Fruit fly (Drosophila melanogaster) whole organism, embryonic: Measurements from ENCODE around the gene Cdk5alpha.

ENCODE experiments used
- Atf6 ChIP-seq: fragments of 200-800 bp; sonication (Bioruptor generic); IDR thresholded peaks from 2 replicates; pipeline ENCODE4 v1.3.6; 2022; ENCODE audit warnings: missing biosample characterization, missing genetic modification characterization
- CG10979 ChIP-seq: fragments of 200-800 bp; sonication (Bioruptor generic); optimal IDR thresholded peaks from 2 replicates; lab custom pipeline; 2018; ENCODE audit warnings: missing biosample characterization, mild to moderate bottlenecking, missing genetic modification characterization, moderate library complexity
- CG11093 ChIP-seq: fragments of 200-800 bp; sonication (Bioruptor generic); IDR thresholded peaks from 3 replicates; pipeline ENCODE4 v1.3.6; 2022; ENCODE audit warnings: missing biosample characterization, missing genetic modification characterization
- CG11456 ChIP-seq: fragments of 200-800 bp; sonication (Bioruptor generic); IDR thresholded peaks from 3 replicates; pipeline ENCODE4 v1.3.6; 2022; ENCODE audit warnings: missing biosample characterization, missing genetic modification characterization
- CG11695 ChIP-seq: fragments of 200-800 bp; sonication (Bioruptor generic); IDR thresholded peaks from 3 replicates; pipeline ENCODE4 v1.3.6; 2022; ENCODE audit warnings: missing biosample characterization, missing genetic modification characterization
- CG13624 ChIP-seq: fragments of 200-800 bp; sonication (Bioruptor generic); optimal IDR thresholded peaks from 2 replicates; lab custom pipeline; 2016; ENCODE audit warnings: missing biosample characterization, missing genetic modification characterization
- CG14014 ChIP-seq: fragments of 200-800 bp; sonication (Bioruptor generic); IDR thresholded peaks from 2 replicates; pipeline ENCODE4 v1.3.6; 2022; ENCODE audit warnings: missing biosample characterization, missing genetic modification characterization
- CG14667 ChIP-seq: fragments of 200-800 bp; sonication (Bioruptor generic); IDR thresholded peaks from 2 replicates; pipeline ENCODE4 v1.3.6; 2022; ENCODE audit warnings: missing biosample characterization, missing genetic modification characterization
- CG14710 ChIP-seq: fragments of 200-800 bp; sonication (Bioruptor generic); optimal IDR thresholded peaks from 3 replicates; lab custom pipeline; 2019; ENCODE audit warnings: missing biosample characterization, mild to moderate bottlenecking, missing genetic modification characterization, moderate library complexity
- CG1792 ChIP-seq: fragments of 200-800 bp; sonication (Bioruptor generic); optimal IDR thresholded peaks from 2 replicates; lab custom pipeline; 2016; ENCODE audit warnings: missing biosample characterization, missing genetic modification characterization
- CG2116 ChIP-seq: fragments of 200-800 bp; sonication (Bioruptor generic); optimal IDR thresholded peaks from 3 replicates; lab custom pipeline; 2018; ENCODE audit warnings: missing biosample characterization, mild to moderate bottlenecking, missing genetic modification characterization
- CG2129 ChIP-seq: fragments of 200-800 bp; sonication (Bioruptor generic); IDR thresholded peaks from 2 replicates; pipeline ENCODE4 v1.3.6; 2022; ENCODE audit warnings: missing biosample characterization, missing genetic modification characterization; ENCODE audit not compliant: partially characterized antibody
- CG31224 ChIP-seq: fragments of 200-800 bp; sonication (Bioruptor generic); IDR thresholded peaks from 2 replicates; pipeline ENCODE4 v1.3.6; 2022; ENCODE audit warnings: missing biosample characterization, missing genetic modification characterization
- CG31365 ChIP-seq: fragments of 200-800 bp; sonication (Bioruptor generic); optimal IDR thresholded peaks from 2 replicates; lab custom pipeline; 2018; ENCODE audit warnings: missing biosample characterization, mild to moderate bottlenecking, missing genetic modification characterization
- CG3407 ChIP-seq: fragments of 200-800 bp; sonication (Bioruptor generic); optimal IDR thresholded peaks from 2 replicates; lab custom pipeline; 2018; ENCODE audit warnings: missing biosample characterization, mild to moderate bottlenecking, missing genetic modification characterization
- CG6272 ChIP-seq: fragments of 200-800 bp; sonication (Bioruptor generic); IDR thresholded peaks from 2 replicates; pipeline ENCODE4 v1.3.6; 2022; ENCODE audit warnings: missing biosample characterization, missing genetic modification characterization
- CG7963 ChIP-seq: fragments of 200-800 bp; sonication (Bioruptor generic); IDR thresholded peaks from 3 replicates; pipeline ENCODE4 v1.3.6; 2022; ENCODE audit warnings: missing biosample characterization, missing genetic modification characterization; ENCODE audit not compliant: partially characterized antibody
- CG8089 ChIP-seq: fragments of 200-800 bp; sonication (Bioruptor generic); optimal IDR thresholded peaks from 3 replicates; lab custom pipeline; 2016; ENCODE audit warnings: missing biosample characterization, missing genetic modification characterization
- Chrac-16 ChIP-seq: fragments of 200-800 bp; sonication (Bioruptor generic); optimal IDR thresholded peaks from 3 replicates; lab custom pipeline; 2016; ENCODE audit warnings: missing biosample characterization, missing genetic modification characterization
- Dbx ChIP-seq: fragments of 200-800 bp; sonication (Bioruptor generic); IDR thresholded peaks from 3 replicates; pipeline ENCODE4 v1.3.6; 2022; ENCODE audit warnings: missing biosample characterization, missing genetic modification characterization
- Drgx ChIP-seq: fragments of 200-800 bp; sonication (Bioruptor generic); IDR thresholded peaks from 2 replicates; pipeline ENCODE4 v1.3.6; 2022; ENCODE audit warnings: missing biosample characterization, missing genetic modification characterization
- Fer2 ChIP-seq: fragments of 200-800 bp; sonication (Bioruptor generic); optimal IDR thresholded peaks from 2 replicates; lab custom pipeline; 2018; ENCODE audit warnings: missing biosample characterization, mild to moderate bottlenecking, missing genetic modification characterization, moderate library complexity
- GATAe ChIP-seq: fragments of 200-800 bp; sonication (Bioruptor generic); conservative IDR thresholded peaks from 2 replicates; pipeline ENCODE4 v1.3.6; 2022; ENCODE audit warnings: missing biosample characterization, missing genetic modification characterization
- NC2α ChIP-seq: fragments of 200-800 bp; sonication (Bioruptor generic); optimal IDR thresholded peaks from 2 replicates; lab custom pipeline; 2016; ENCODE audit warnings: missing biosample characterization, missing genetic modification characterization
- NK7.1 ChIP-seq: fragments of 200-800 bp; sonication (Bioruptor generic); optimal IDR thresholded peaks from 3 replicates; lab custom pipeline; 2016; ENCODE audit warnings: missing biosample characterization, missing genetic modification characterization
- Nf-YC ChIP-seq: fragments of 200-800 bp; optimal IDR thresholded peaks from 3 replicates; lab custom pipeline; 2019; ENCODE audit warnings: missing biosample characterization, mild to moderate bottlenecking, missing genetic modification characterization, moderate library complexity
- Pdp1 ChIP-seq, 2 experiments: fragments of 200-800 bp; sonication (Bioruptor generic); optimal IDR thresholded peaks; 3 replicates each; lab custom pipeline; 2016; ENCODE audit warnings: missing biosample characterization in 2 of 2, missing genetic modification characterization in 2 of 2, mild to moderate bottlenecking in 1 of 2, moderate library complexity in 1 of 2
- Ravus ChIP-seq: fragments of 200-800 bp; sonication (Bioruptor generic); IDR thresholded peaks from 2 replicates; pipeline ENCODE4 v1.3.6; 2022; ENCODE audit warnings: missing biosample characterization, missing genetic modification characterization
- Sin3A ChIP-seq: fragments of >200 bp; optimal IDR thresholded peaks from 2 replicates; lab custom pipeline; 2018
- Stat92E ChIP-seq, 3 experiments: fragments of >200 bp in 2 of 3; fragments of 200-800 bp in 1 of 3; sonication (Bioruptor generic) in 1 of 3; optimal IDR thresholded peaks; 2 replicates each; lab custom pipeline; 2017 to 2019; ENCODE audit warnings: missing biosample characterization in 3 of 3, missing genetic modification characterization in 3 of 3, mild to moderate bottlenecking in 1 of 3, moderate library complexity in 1 of 3
- TFAM ChIP-seq: fragments of 200-800 bp; sonication (Bioruptor generic); optimal IDR thresholded peaks from 2 replicates; lab custom pipeline; 2017; ENCODE audit warnings: missing biosample characterization, missing genetic modification characterization, inconsistent platforms
- amos ChIP-seq: fragments of 200-800 bp; sonication (Bioruptor generic); IDR thresholded peaks from 2 replicates; pipeline ENCODE4 v1.3.6; 2022; ENCODE audit warnings: missing biosample characterization, missing genetic modification characterization; ENCODE audit not compliant: partially characterized antibody
- ara ChIP-seq: fragments of 200-800 bp; sonication (Bioruptor generic); IDR thresholded peaks from 2 replicates; pipeline ENCODE4 v1.3.6; 2022; ENCODE audit warnings: missing biosample characterization, missing genetic modification characterization
- crol ChIP-seq: fragments of 200-800 bp; sonication (Bioruptor generic); IDR thresholded peaks from 2 replicates; pipeline ENCODE4 v1.3.6; 2022; ENCODE audit warnings: missing biosample characterization, missing genetic modification characterization
- cwo ChIP-seq: fragments of 200-800 bp; sonication (Bioruptor generic); optimal IDR thresholded peaks from 3 replicates; lab custom pipeline; 2017; ENCODE audit warnings: missing biosample characterization, missing genetic modification characterization, mild to moderate bottlenecking, moderate library complexity, missing genetic modification reagents
- da ChIP-seq: fragments of 200-800 bp; sonication (Bioruptor generic); optimal IDR thresholded peaks from 2 replicates; lab custom pipeline; 2016; ENCODE audit warnings: missing biosample characterization, missing genetic modification characterization
- dati ChIP-seq: fragments of 200-800 bp; sonication (Bioruptor generic); IDR thresholded peaks from 2 replicates; pipeline ENCODE4 v1.3.6; 2022; ENCODE audit warnings: missing biosample characterization, missing genetic modification characterization
- disco-r ChIP-seq: fragments of 200-800 bp; sonication (Bioruptor generic); optimal IDR thresholded peaks from 2 replicates; lab custom pipeline; 2016; ENCODE audit warnings: missing biosample characterization, missing genetic modification characterization
- gce ChIP-seq: fragments of 200-800 bp; sonication (Bioruptor generic); IDR thresholded peaks from 3 replicates; pipeline ENCODE4 v1.3.6; 2022; ENCODE audit warnings: missing biosample characterization, missing genetic modification characterization
- gsb-n ChIP-seq: fragments of 200-800 bp; sonication (Bioruptor generic); optimal IDR thresholded peaks from 3 replicates; lab custom pipeline; 2018; ENCODE audit warnings: missing biosample characterization, mild to moderate bottlenecking, missing genetic modification characterization
- ham ChIP-seq: fragments of 200-800 bp; sonication (Bioruptor generic); IDR thresholded peaks from 2 replicates; pipeline ENCODE4 v1.3.6; 2022; ENCODE audit warnings: missing biosample characterization, missing genetic modification characterization
- hkb ChIP-seq, 2 experiments: fragments of 200-800 bp in 1 of 2; fragments of >200 bp in 1 of 2; sonication (Bioruptor generic) in 1 of 2; IDR thresholded peaks in 1 of 2; optimal IDR thresholded peaks in 1 of 2; 2 replicates each; pipeline versions ENCODE4 v1.3.6 to Lab custom; 2017 to 2022; ENCODE audit warnings: missing biosample characterization in 1 of 2, missing genetic modification characterization in 1 of 2
- ind ChIP-seq: fragments of 200-800 bp; sonication (Bioruptor generic); optimal IDR thresholded peaks from 3 replicates; lab custom pipeline; 2016; ENCODE audit warnings: missing biosample characterization, missing genetic modification characterization
- kay ChIP-seq: fragments of 200-800 bp; sonication (Bioruptor generic); optimal IDR thresholded peaks from 2 replicates; lab custom pipeline; 2016; ENCODE audit warnings: missing biosample characterization, missing genetic modification characterization
- kni ChIP-seq: fragments of 200-800 bp; sonication (Bioruptor generic); optimal IDR thresholded peaks from 3 replicates; lab custom pipeline; 2017; ENCODE audit warnings: mild to moderate bottlenecking, missing biosample characterization, missing genetic modification reagents, missing genetic modification characterization
- lola ChIP-seq, 3 experiments: fragments of >200 bp in 2 of 3; fragments of 200-800 bp in 1 of 3; sonication (Bioruptor generic) in 1 of 3; optimal IDR thresholded peaks; 2 replicates each; lab custom pipeline; 2017 to 2019; ENCODE audit warnings: missing biosample characterization in 3 of 3, missing genetic modification characterization in 3 of 3, mild to moderate bottlenecking in 1 of 3, moderate library complexity in 1 of 3
- mld ChIP-seq: fragments of 200-800 bp; sonication (Bioruptor generic); IDR thresholded peaks from 3 replicates; pipeline ENCODE4 v1.3.6; 2022; ENCODE audit warnings: missing biosample characterization, missing genetic modification characterization; ENCODE audit not compliant: partially characterized antibody
- pros ChIP-seq: fragments of 200-800 bp; sonication (Bioruptor generic); optimal IDR thresholded peaks from 3 replicates; lab custom pipeline; 2019; ENCODE audit warnings: missing biosample characterization, mild to moderate bottlenecking, missing genetic modification characterization, moderate library complexity
- pzg ChIP-seq: fragments of 200-800 bp; sonication (Bioruptor generic); optimal IDR thresholded peaks from 3 replicates; lab custom pipeline; 2018; ENCODE audit warnings: missing biosample characterization, mild to moderate bottlenecking, missing genetic modification characterization, moderate library complexity
- ro ChIP-seq: fragments of 200-800 bp; sonication (Bioruptor generic); IDR thresholded peaks from 2 replicates; pipeline ENCODE4 v1.3.6; 2022; ENCODE audit warnings: missing biosample characterization, missing genetic modification characterization
- sisA ChIP-seq: fragments of 200-800 bp; sonication (Bioruptor generic); IDR thresholded peaks from 2 replicates; pipeline ENCODE4 v1.3.6; 2022; ENCODE audit warnings: missing biosample characterization, missing genetic modification characterization
- slbo ChIP-seq: fragments of 200-800 bp; sonication (Bioruptor generic); IDR thresholded peaks from 2 replicates; pipeline ENCODE4 v1.3.6; 2022; ENCODE audit warnings: missing biosample characterization, missing genetic modification characterization

The Cdk5alpha gene

dm6 chr2L:10311822-10312221, 1.1 kb upstream of the Cdk5alpha start (continued):
- TF ChIP-seq hkb (optimal IDR thresholded peaks at IDR 0.05; lab: Kevin White, UChicago), result no peak
- no peak for TF ChIP-seq hkb (GFP tag; IDR thresholded peaks at IDR 0.05; lab: Robert Waterston, UW)
- no peak for TF ChIP-seq CG11093 (GFP tag; lab: Robert Waterston, UW)
- TF ChIP-seq Ravus (GFP tag; lab: Robert Waterston, UW), result no peak
- TF ChIP-seq gce (GFP tag; lab: Robert Waterston, UW), result no peak
- TF ChIP-seq cwo (GFP tag; lab: Kevin White, UChicago), result no peak
- TF ChIP-seq CG13624 (GFP tag; lab: Kevin White, UChicago), result no peak
- TF ChIP-seq Chrac-16 (GFP tag; lab: Kevin White, UChicago), result no peak
- no peak for TF ChIP-seq Stat92E (GFP tag; optimal IDR thresholded peaks at IDR 0.05; lab: Kevin White, UChicago)
- no peak for TF ChIP-seq pros (GFP tag; lab: Kevin White, UChicago)
- no peak for TF ChIP-seq GATAe (GFP tag; lab: Robert Waterston, UW)
- TF ChIP-seq ara (GFP tag; lab: Robert Waterston, UW), result no peak
- TF ChIP-seq mld (GFP tag; lab: Robert Waterston, UW), result no peak
- no peak for TF ChIP-seq CG1792 (GFP tag; lab: Kevin White, UChicago)
- no peak for TF ChIP-seq ind (GFP tag; lab: Kevin White, UChicago)
- peak; percentile 27; the same call in 1 of the 2 replicates for TF ChIP-seq amos (GFP tag; lab: Robert Waterston, UW)
- TF ChIP-seq kay (GFP tag; lab: Kevin White, UChicago), result no peak
- TF ChIP-seq Fer2, result no peak
- TF ChIP-seq CG3407, result no peak
- TF ChIP-seq sisA (GFP tag; lab: Robert Waterston, UW), result no peak
- TF ChIP-seq CG31365 (tag; lab: Kevin White, UChicago), result no peak
- no peak for TF ChIP-seq da (GFP tag; lab: Kevin White, UChicago)
- TF ChIP-seq NK7.1 (GFP tag; lab: Kevin White, UChicago), result no peak
- peak; percentile 23 for TF ChIP-seq CG14710 (tag; lab: Kevin White, UChicago)
- TF ChIP-seq Atf6, result no peak
- no peak for TF ChIP-seq CG10979 (tag; lab: Kevin White, UChicago)
- no peak for TF ChIP-seq gsb-n (tag; lab: Kevin White, UChicago)
- no peak for TF ChIP-seq dati (GFP tag; lab: Robert Waterston, UW)
- no peak for TF ChIP-seq disco-r (GFP tag; lab: Kevin White, UChicago)
- TF ChIP-seq Sin3A (lab: Kevin White, UChicago), result peak; percentile 28
- no peak for TF ChIP-seq CG14014
- TF ChIP-seq Pdp1 (GFP tag; optimal IDR thresholded peaks at IDR 0.05; lab: Kevin White, UChicago), result peak in 1 of 2 experiments; percentile 23
- no peak for TF ChIP-seq Drgx
- TF ChIP-seq Nf-YC (tag; lab: Kevin White, UChicago), result no peak
- TF ChIP-seq CG2129, result no peak
- TF ChIP-seq ham (GFP tag; lab: Robert Waterston, UW), result no peak
- TF ChIP-seq TFAM, result no peak
- TF ChIP-seq crol (GFP tag; lab: Robert Waterston, UW), result no peak
- TF ChIP-seq CG6272 (GFP tag; lab: Robert Waterston, UW), result no peak
- TF ChIP-seq pzg, result peak; percentile 69
- peak; percentile 44 for TF ChIP-seq CG2116 (GFP tag; lab: Kevin White, UChicago)
- TF ChIP-seq ro (GFP tag; lab: Robert Waterston, UW), result no peak
- TF ChIP-seq Dbx (GFP tag; lab: Robert Waterston, UW), result no peak
- no peak for TF ChIP-seq CG7963 (GFP tag; lab: Robert Waterston, UW)
- no peak for TF ChIP-seq kni
- TF ChIP-seq CG11695 (GFP tag; lab: Robert Waterston, UW), result no peak
- TF ChIP-seq CG11456 (GFP tag; lab: Robert Waterston, UW), result no peak
- no peak for TF ChIP-seq CG14667 (GFP tag; lab: Robert Waterston, UW)
- no peak for TF ChIP-seq CG8089 (GFP tag; lab: Kevin White, UChicago)
- no peak for TF ChIP-seq CG31224
- no peak for TF ChIP-seq NC2α (GFP tag; lab: Kevin White, UChicago)
- TF ChIP-seq lola (GFP tag; optimal IDR thresholded peaks at IDR 0.05; lab: Kevin White, UChicago), result no peak
- no peak for TF ChIP-seq slbo
